Worm (Caenorhabditis elegans) whole organism, L3 larva: ENCODE measurements around the gene nlt-1.

Experiments used
- skn-1 ChIP-seq: fragments of 150-350 bp; optimal IDR thresholded peaks from 2 replicates; lab custom pipeline; 2014; ENCODE audit warnings: missing biosample characterization, missing genetic modification characterization
- snpc-4 ChIP-seq: fragments of 150-350 bp; optimal IDR thresholded peaks from 2 replicates; lab custom pipeline; 2014; ENCODE audit warnings: missing biosample characterization, missing genetic modification characterization

- TF ChIP-seq skn-1 (tag; lab: Kevin White, UChicago), result no peak
- TF ChIP-seq snpc-4, result no peak
Observed at ce11 chrII:10035425-10035824, 34.5 kb upstream of the nlt-1 start.
